Worm (Caenorhabditis elegans) whole organism, L4 larva: ENCODE results near the gene E04F6.4.

Source experiments
- T20F7.1 ChIP-seq: fragments of 200-800 bp; sonication (Bioruptor generic); optimal IDR thresholded peaks from 2 replicates; lab custom pipeline; 2018; ENCODE audit warnings: mild to moderate bottlenecking, missing genetic modification characterization, missing compliant biosample characterization
- ama-1 ChIP-seq: fragments of 150-350 bp; optimal IDR thresholded peaks from 2 replicates; lab custom pipeline; 2014; ENCODE audit warnings: inconsistent platforms, mixed read lengths
- ceh-20 ChIP-seq: fragments of 200-800 bp; sonication (Bioruptor generic); IDR thresholded peaks from 2 replicates; pipeline ENCODE4 v1.3.6; 2022; ENCODE audit warnings: missing genetic modification reagents, missing genetic modification characterization, missing compliant biosample characterization
- ceh-62 ChIP-seq: sonication (generic microtip); optimal IDR thresholded peaks from 2 replicates; lab custom pipeline; 2017; ENCODE audit warnings: missing biosample characterization, missing genetic modification characterization
- ceh-82 ChIP-seq: sonication (generic microtip); optimal IDR thresholded peaks from 2 replicates; lab custom pipeline; 2017; ENCODE audit warnings: missing biosample characterization, missing genetic modification characterization
- ctbp-1 ChIP-seq: fragments of 200-800 bp; sonication (Bioruptor generic); IDR thresholded peaks from 2 replicates; pipeline ENCODE4 v1.3.6; 2022; ENCODE audit warnings: missing genetic modification reagents, missing genetic modification characterization, missing compliant biosample characterization
- daf-12 ChIP-seq: fragments of 150-350 bp; optimal IDR thresholded peaks from 2 replicates; lab custom pipeline; 2014; ENCODE audit warnings: missing biosample characterization, missing genetic modification reagents, missing genetic modification characterization
- daf-8 ChIP-seq: fragments of 200-800 bp; sonication (Bioruptor generic); IDR thresholded peaks from 2 replicates; pipeline ENCODE4 v1.3.6; 2022; ENCODE audit warnings: missing genetic modification characterization, missing compliant biosample characterization
- dmd-6 ChIP-seq: fragments of 200-800 bp; sonication (Bioruptor generic); IDR thresholded peaks from 2 replicates; pipeline ENCODE4 v1.3.6; 2022; ENCODE audit warnings: missing genetic modification reagents, missing genetic modification characterization, missing compliant biosample characterization
- dmd-9 ChIP-seq: fragments of 200-800 bp; sonication (Bioruptor generic); IDR thresholded peaks from 2 replicates; pipeline ENCODE4 v1.3.6; 2022; ENCODE audit warnings: missing genetic modification reagents, missing genetic modification characterization, missing compliant biosample characterization
- dpl-1 ChIP-seq: fragments of 150-350 bp; optimal IDR thresholded peaks from 2 replicates; lab custom pipeline; 2014; ENCODE audit warnings: missing biosample characterization, missing genetic modification reagents, missing genetic modification characterization
- duxl-1 ChIP-seq: sonication (generic microtip); optimal IDR thresholded peaks from 2 replicates; lab custom pipeline; 2016; ENCODE audit warnings: mild to moderate bottlenecking, missing genetic modification characterization, moderate library complexity, missing compliant biosample characterization; ENCODE audit not compliant: poor library complexity
- dve-1 ChIP-seq: sonication (generic microtip); optimal IDR thresholded peaks from 2 replicates; lab custom pipeline; 2017; ENCODE audit warnings: antibody characterized with exemption, mild to moderate bottlenecking, missing genetic modification characterization, missing compliant biosample characterization; ENCODE audit not compliant: insufficient read depth
- egl-43 ChIP-seq: fragments of 200-800 bp; sonication (Bioruptor generic); IDR thresholded peaks from 2 replicates; pipeline ENCODE4 v1.3.6; 2022; ENCODE audit warnings: missing genetic modification reagents, missing genetic modification characterization, missing compliant biosample characterization
- fkh-10 ChIP-seq: fragments of 150-350 bp; optimal IDR thresholded peaks from 2 replicates; lab custom pipeline; 2014; ENCODE audit warnings: missing biosample characterization, missing genetic modification reagents, missing genetic modification characterization
- fos-1 ChIP-seq: fragments of 150-350 bp; optimal IDR thresholded peaks from 2 replicates; lab custom pipeline; 2014; ENCODE audit warnings: missing biosample characterization, missing genetic modification characterization
- hlh-11 ChIP-seq: fragments of 200-800 bp; sonication (Bioruptor generic); optimal IDR thresholded peaks from 2 replicates; lab custom pipeline; 2018; ENCODE audit warnings: mild to moderate bottlenecking, missing genetic modification characterization, missing compliant biosample characterization
- hlh-30 ChIP-seq: sonication (generic microtip); optimal IDR thresholded peaks from 2 replicates; lab custom pipeline; 2017; ENCODE audit warnings: antibody characterized with exemption, mild to moderate bottlenecking, missing genetic modification characterization, missing compliant biosample characterization; ENCODE audit not compliant: insufficient read depth
- hmg-1.1 ChIP-seq: fragments of 200-800 bp; sonication (Bioruptor generic); IDR thresholded peaks from 2 replicates; pipeline ENCODE4 v1.3.6; 2022; ENCODE audit warnings: missing genetic modification reagents, missing genetic modification characterization, missing compliant biosample characterization
- jun-1 ChIP-seq: fragments of 150-350 bp; optimal IDR thresholded peaks from 2 replicates; lab custom pipeline; 2014; ENCODE audit warnings: missing biosample characterization, missing genetic modification reagents, missing genetic modification characterization
- lin-1 ChIP-seq: fragments of 200-800 bp; sonication (Bioruptor generic); IDR thresholded peaks from 2 replicates; pipeline ENCODE4 v1.3.6; 2022; ENCODE audit warnings: missing genetic modification reagents, missing genetic modification characterization, missing compliant biosample characterization
- lin-39 ChIP-seq: fragments of 150-350 bp; optimal IDR thresholded peaks from 2 replicates; lab custom pipeline; 2014; ENCODE audit warnings: missing biosample characterization, missing genetic modification reagents, missing genetic modification characterization
- lir-3 ChIP-seq: sonication (generic microtip); optimal IDR thresholded peaks from 2 replicates; lab custom pipeline; 2016; ENCODE audit warnings: mild to moderate bottlenecking, missing genetic modification characterization, missing compliant biosample characterization
- mdt-29 ChIP-seq: fragments of 200-800 bp; sonication (Bioruptor generic); IDR thresholded peaks from 2 replicates; pipeline ENCODE4 v1.3.6; 2022; ENCODE audit warnings: missing genetic modification reagents, missing genetic modification characterization, missing compliant biosample characterization
- mep-1 ChIP-seq: fragments of 150-350 bp; sonication (generic microtip); optimal IDR thresholded peaks from 3 replicates; lab custom pipeline; 2014; ENCODE audit warnings: missing biosample characterization, missing genetic modification characterization
- mes-2 ChIP-seq: sonication (generic microtip); optimal IDR thresholded peaks from 2 replicates; lab custom pipeline; 2016; ENCODE audit warnings: missing genotype, mild to moderate bottlenecking, missing genetic modification characterization, missing compliant biosample characterization; ENCODE audit not compliant: poor library complexity, severe bottlenecking
- mxl-2 ChIP-seq: fragments of 200-800 bp; sonication (Bioruptor generic); conservative IDR thresholded peaks from 2 replicates; pipeline ENCODE4 v1.3.6; 2022; ENCODE audit warnings: missing genetic modification reagents, missing genetic modification characterization, missing compliant biosample characterization
- nhr-102 ChIP-seq: sonication (generic microtip); optimal IDR thresholded peaks from 2 replicates; lab custom pipeline; 2016; ENCODE audit warnings: mild to moderate bottlenecking, missing genetic modification characterization, moderate library complexity, missing compliant biosample characterization
- nhr-111 ChIP-seq: fragments of 200-800 bp; sonication (Bioruptor generic); optimal IDR thresholded peaks from 2 replicates; lab custom pipeline; 2018; ENCODE audit warnings: mild to moderate bottlenecking, missing genetic modification characterization, missing compliant biosample characterization
- nhr-28 ChIP-seq: fragments of 150-350 bp; optimal IDR thresholded peaks from 2 replicates; lab custom pipeline; 2014; ENCODE audit warnings: missing biosample characterization, missing genetic modification characterization
- nhr-41 ChIP-seq: fragments of 200-800 bp; sonication (Bioruptor generic); IDR thresholded peaks from 2 replicates; pipeline ENCODE4 v1.3.6; 2022; ENCODE audit warnings: missing genetic modification reagents, missing genetic modification characterization, missing compliant biosample characterization
- nhr-48 ChIP-seq: sonication (generic microtip); optimal IDR thresholded peaks from 2 replicates; lab custom pipeline; 2016; ENCODE audit warnings: mild to moderate bottlenecking, missing genetic modification characterization, missing compliant biosample characterization
- nhr-6 ChIP-seq: fragments of 150-350 bp; optimal IDR thresholded peaks from 2 replicates; lab custom pipeline; 2014; ENCODE audit warnings: missing biosample characterization, missing genetic modification characterization
- saeg-2 ChIP-seq: fragments of 200-800 bp; sonication (Bioruptor generic); IDR thresholded peaks from 2 replicates; pipeline ENCODE4 v1.3.6; 2022; ENCODE audit warnings: missing genetic modification reagents, missing genetic modification characterization, missing compliant biosample characterization
- set-16 ChIP-seq: fragments of 200-800 bp; sonication (Bioruptor generic); IDR thresholded peaks from 2 replicates; pipeline ENCODE4 v1.3.6; 2022; ENCODE audit warnings: missing genetic modification reagents, missing genetic modification characterization, missing compliant biosample characterization
- snpc-1.2 ChIP-seq: fragments of 200-800 bp; sonication (Bioruptor generic); IDR thresholded peaks from 2 replicates; pipeline ENCODE4 v1.3.6; 2022; ENCODE audit warnings: missing genetic modification reagents, missing genetic modification characterization, missing compliant biosample characterization
- snpc-4 ChIP-seq: fragments of 150-350 bp; optimal IDR thresholded peaks from 2 replicates; lab custom pipeline; 2014; ENCODE audit warnings: missing biosample characterization, missing genetic modification characterization
- spr-1 ChIP-seq: sonication (generic microtip); optimal IDR thresholded peaks from 2 replicates; lab custom pipeline; 2016; ENCODE audit warnings: mild to moderate bottlenecking, missing genetic modification characterization, missing compliant biosample characterization
- spr-3 ChIP-seq: fragments of 200-800 bp; sonication (Bioruptor generic); optimal IDR thresholded peaks from 2 replicates; lab custom pipeline; 2018; ENCODE audit warnings: mild to moderate bottlenecking, missing genetic modification characterization, missing compliant biosample characterization
- tag-97 ChIP-seq: fragments of 200-800 bp; sonication (Bioruptor generic); IDR thresholded peaks from 2 replicates; pipeline ENCODE4 v1.3.6; 2022; ENCODE audit warnings: missing genetic modification characterization, missing compliant biosample characterization
- tra-1 ChIP-seq: fragments of 200-800 bp; sonication (Bioruptor generic); IDR thresholded peaks from 2 replicates; pipeline ENCODE4 v1.3.6; 2022; ENCODE audit warnings: missing genetic modification reagents, missing genetic modification characterization, missing compliant biosample characterization
- unc-62 ChIP-seq, 3 experiments: fragments of 150-350 bp in 1 of 3; sonication (generic microtip); optimal IDR thresholded peaks in 2 of 3; peaks in 1 of 3; 1 replicate in 1 of 3; 2 replicates in 2 of 3; lab custom pipeline; 2014 to 2017; ENCODE audit warnings: missing biosample characterization in 3 of 3, missing genetic modification characterization in 3 of 3, missing genetic modification reagents in 3 of 3, missing genotype in 1 of 3
- zfp-2 ChIP-seq: sonication (generic microtip); optimal IDR thresholded peaks from 2 replicates; lab custom pipeline; 2016; ENCODE audit warnings: mild to moderate bottlenecking, missing genetic modification characterization, missing compliant biosample characterization
- zip-2 ChIP-seq: fragments of 150-350 bp; optimal IDR thresholded peaks from 2 replicates; lab custom pipeline; 2014; ENCODE audit warnings: missing biosample characterization, missing genetic modification characterization

The E04F6.4 gene

DNA sequence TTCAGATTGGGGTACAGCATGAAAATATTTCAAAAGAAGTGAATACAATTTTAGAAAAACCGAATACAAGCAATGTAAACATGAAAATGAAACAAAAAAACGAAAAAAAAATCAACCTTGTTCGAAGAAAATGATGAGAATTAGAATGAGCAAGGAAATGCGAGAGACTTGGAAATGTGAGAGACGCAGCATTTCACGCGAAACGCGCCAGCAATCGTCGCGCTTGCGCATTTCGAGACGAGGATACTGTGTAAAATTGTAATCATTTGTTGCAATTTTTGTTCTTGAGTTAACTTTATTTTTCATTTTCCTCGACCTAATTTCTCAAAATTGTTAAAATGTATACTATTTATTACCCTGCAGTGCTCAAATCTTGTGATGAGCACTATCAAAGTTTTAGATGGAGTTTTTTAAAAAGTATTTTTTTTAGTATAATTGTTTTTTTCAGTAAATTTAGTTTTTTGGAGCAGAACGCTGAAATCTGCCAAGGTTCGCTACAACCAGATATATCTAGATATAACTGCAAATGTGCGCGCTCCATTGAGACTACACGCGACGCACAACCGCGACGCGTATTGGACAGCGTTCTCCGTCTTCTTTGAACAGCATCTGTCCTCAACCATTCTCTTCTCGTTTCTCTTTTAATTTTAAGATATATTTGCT is 37.1 kb upstream of the E04F6.4 start, which contains the start of gene fust-1 (continued):
- TF ChIP-seq T20F7.1 (GFP tag; lab: Kevin White, UChicago) (peak; percentile 90), dpl-1 (GFP tag; lab: Kevin White, UChicago) (peak; percentile 90), unc-62 (GFP tag; optimal IDR thresholded peaks at IDR 0.05 in 1 of 2; lab: Kevin White, UChicago) (peak in 1 of 2 experiments; percentile 90), unc-62 (tag; optimal IDR thresholded peaks at IDR 0.05; lab: Kevin White, UChicago) (no peak), tra-1 (GFP tag; lab: Robert Waterston, UW) (peak; percentile 91), spr-3 (GFP tag; lab: Kevin White, UChicago) (peak; percentile 81), spr-1 (tag; lab: Kevin White, UChicago) (peak; percentile 93), ceh-20 (GFP tag; lab: Robert Waterston, UW) (peak; percentile 94), ctbp-1 (GFP tag; lab: Robert Waterston, UW) (peak; percentile 94), mes-2 (tag; lab: Kevin White, UChicago) (peak; percentile 96), tag-97 (no peak), daf-12 (tag; lab: Kevin White, UChicago) (no peak), zip-2 (tag; lab: Kevin White, UChicago) (peak; percentile 76), nhr-102 (peak; percentile 94), nhr-48 (peak; percentile 90), egl-43 (GFP tag; lab: Robert Waterston, UW) (peak; percentile 88), fkh-10 (GFP tag; lab: Kevin White, UChicago) (peak; percentile 82), daf-8 (GFP tag; lab: Robert Waterston, UW) (no peak), ceh-62 (tag; lab: Kevin White, UChicago) (no peak), saeg-2 (GFP tag; lab: Robert Waterston, UW) (peak; percentile 87), snpc-4 (tag; lab: Kevin White, UChicago) (no peak), lin-39 (no peak), mxl-2 (GFP tag; lab: Robert Waterston, UW) (peak; percentile 85; the same call in 1 of the 2 replicates), nhr-111 (GFP tag; lab: Kevin White, UChicago) (no peak), jun-1 (tag; lab: Kevin White, UChicago) (peak; percentile 85), fos-1 (tag; lab: Kevin White, UChicago) (no peak), lir-3 (tag; lab: Kevin White, UChicago) (peak; percentile 38), ceh-82 (tag; lab: Kevin White, UChicago) (no peak), zfp-2 (tag; lab: Kevin White, UChicago) (peak; percentile 65), nhr-41 (GFP tag; lab: Robert Waterston, UW) (peak; percentile 61; the same call in 1 of the 2 replicates), dmd-9 (GFP tag; lab: Robert Waterston, UW) (peak; percentile 77; the same call in 1 of the 2 replicates)

DNA sequence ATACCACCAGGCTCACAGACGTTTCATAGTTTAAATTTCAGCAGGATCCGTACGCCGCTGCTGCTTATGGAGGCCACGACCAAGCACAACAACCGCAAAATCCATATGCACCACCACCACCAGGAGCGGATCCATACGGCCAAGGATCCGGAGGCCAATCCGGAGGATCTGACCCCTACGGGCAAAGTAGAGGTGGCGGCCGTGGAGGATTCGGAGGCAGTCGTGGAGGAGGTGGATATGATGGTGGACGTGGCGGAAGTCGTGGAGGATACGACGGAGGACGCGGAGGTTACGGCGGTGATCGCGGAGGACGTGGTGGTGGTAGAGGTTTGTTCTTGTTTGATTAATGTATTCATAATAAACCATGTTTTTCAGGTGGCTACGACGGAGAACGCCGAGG is 36.1 kb upstream of the E04F6.4 start:
- peak; percentile 89 for TF ChIP-seq set-16 (GFP tag; lab: Robert Waterston, UW)

DNA sequence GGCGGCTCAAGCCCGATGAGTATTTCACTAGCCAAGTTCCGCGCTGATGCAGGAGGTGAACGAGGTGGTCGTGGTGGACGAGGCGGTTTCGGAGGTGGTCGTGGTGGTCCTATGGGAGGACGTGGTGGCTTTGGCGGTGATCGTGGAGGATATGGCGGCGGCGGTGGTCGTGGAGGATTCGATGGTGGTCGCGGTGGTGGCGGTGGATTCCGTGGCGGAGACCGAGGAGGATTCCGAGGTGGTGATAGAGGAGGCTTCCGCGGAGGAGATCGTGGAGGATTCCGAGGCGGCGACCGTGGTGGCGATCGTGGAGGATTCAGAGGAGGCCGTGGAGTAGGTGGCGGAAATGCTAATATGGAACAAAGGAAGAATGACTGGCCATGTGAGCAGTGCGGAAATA is 34.5 kb upstream of the E04F6.4 start:
- TF ChIP-seq snpc-1.2 (no peak), set-16 (GFP tag; lab: Robert Waterston, UW) (peak; percentile 96)

DNA sequence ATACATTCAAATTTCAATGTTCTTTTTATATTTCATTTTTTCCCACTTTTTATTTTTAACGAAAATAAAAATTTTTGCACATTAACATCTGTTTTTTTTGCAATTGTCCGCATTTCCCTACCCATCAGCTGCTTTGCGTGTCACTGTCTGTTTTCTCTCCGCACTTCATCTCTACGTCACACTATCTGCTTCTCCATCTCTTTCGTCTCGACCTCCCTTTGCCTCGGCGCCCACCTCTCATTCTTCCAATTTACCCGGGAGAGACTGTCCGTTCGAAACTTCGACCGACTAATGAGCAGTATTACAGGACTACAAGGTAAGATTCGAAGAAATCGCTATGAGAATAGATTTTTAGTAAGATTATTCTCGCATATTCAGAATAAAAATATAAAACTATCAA is 33.8 kb upstream of the E04F6.4 start, which contains the start of gene C27H5.2:
Gene C27H5.2 (plus strand): TSS at position 190 of the 400 bp plus-strand sequence.
- TF ChIP-seq lin-1 (GFP tag; lab: Robert Waterston, UW) (no peak), hlh-30 (peak; percentile 8), mdt-29 (no peak), nhr-102 (peak; percentile 20), dmd-6 (GFP tag; lab: Robert Waterston, UW) (peak; percentile 7; the same call in 1 of the 2 replicates), hmg-1.1 (GFP tag; lab: Robert Waterston, UW) (0 out of 2 replicates have a peak, but pooled peaks have one; percentile 18), duxl-1 (tag; lab: Kevin White, UChicago) (no peak), dve-1 (tag; lab: Kevin White, UChicago) (peak; percentile 8), nhr-6 (tag; lab: Kevin White, UChicago) (no peak), ama-1 (lab: Kevin White, UChicago) (peak; percentile 84), egl-43 (GFP tag; lab: Robert Waterston, UW) (no peak), mes-2 (tag; lab: Kevin White, UChicago) (peak; percentile 47), hlh-11 (tag; lab: Kevin White, UChicago) (peak; percentile 68), nhr-28 (tag; lab: Kevin White, UChicago) (peak; percentile 26), mep-1 (peak; percentile 29)
